Fruit fly (Drosophila melanogaster) whole organism, embryonic: ENCODE data around the gene pim.

ENCODE experiments used
- Adf1 ChIP-seq: fragments of 200-800 bp; sonication (Bioruptor generic); IDR thresholded peaks from 2 replicates; pipeline ENCODE4 v1.3.6; 2022; ENCODE audit warnings: missing biosample characterization, missing genetic modification characterization
- Bteb2 ChIP-seq: fragments of 200-800 bp; sonication (Bioruptor generic); optimal IDR thresholded peaks from 2 replicates; lab custom pipeline; 2016; ENCODE audit warnings: missing biosample characterization, missing genetic modification characterization
- CG10462 ChIP-seq: fragments of 200-800 bp; sonication (Bioruptor generic); optimal IDR thresholded peaks from 2 replicates; lab custom pipeline; 2016; ENCODE audit warnings: missing biosample characterization, missing genetic modification characterization
- CG11456 ChIP-seq: fragments of 200-800 bp; sonication (Bioruptor generic); IDR thresholded peaks from 3 replicates; pipeline ENCODE4 v1.3.6; 2022; ENCODE audit warnings: missing biosample characterization, missing genetic modification characterization
- CG11695 ChIP-seq: fragments of 200-800 bp; sonication (Bioruptor generic); IDR thresholded peaks from 3 replicates; pipeline ENCODE4 v1.3.6; 2022; ENCODE audit warnings: missing biosample characterization, missing genetic modification characterization
- CG12104 ChIP-seq: fragments of 200-800 bp; sonication (Bioruptor generic); optimal IDR thresholded peaks from 3 replicates; lab custom pipeline; 2016; ENCODE audit warnings: missing biosample characterization, missing genetic modification characterization
- CG12219 ChIP-seq: fragments of 200-800 bp; sonication (Bioruptor generic); optimal IDR thresholded peaks from 3 replicates; lab custom pipeline; 2018; ENCODE audit warnings: missing biosample characterization, mild to moderate bottlenecking, missing genetic modification characterization
- CG12391 ChIP-seq: fragments of 200-800 bp; sonication (Bioruptor generic); optimal IDR thresholded peaks from 3 replicates; lab custom pipeline; 2018; ENCODE audit warnings: missing biosample characterization, mild to moderate bottlenecking, missing genetic modification characterization, moderate library complexity
- CG12769 ChIP-seq: fragments of 200-800 bp; sonication (Bioruptor generic); optimal IDR thresholded peaks from 2 replicates; lab custom pipeline; 2019; ENCODE audit warnings: missing biosample characterization, mild to moderate bottlenecking, missing genetic modification characterization, moderate library complexity
- CG15601 ChIP-seq: fragments of 200-800 bp; sonication (Bioruptor generic); optimal IDR thresholded peaks from 3 replicates; lab custom pipeline; 2019; ENCODE audit warnings: missing biosample characterization, mild to moderate bottlenecking, missing genetic modification characterization, moderate library complexity
- CG17186 ChIP-seq: fragments of 200-800 bp; sonication (Bioruptor generic); optimal IDR thresholded peaks from 3 replicates; lab custom pipeline; 2017; ENCODE audit warnings: missing biosample characterization, missing genetic modification reagents, missing genetic modification characterization
- CG1792 ChIP-seq: fragments of 200-800 bp; sonication (Bioruptor generic); optimal IDR thresholded peaks from 2 replicates; lab custom pipeline; 2016; ENCODE audit warnings: missing biosample characterization, missing genetic modification characterization
- CG30403 ChIP-seq: fragments of 200-800 bp; sonication (Bioruptor generic); optimal IDR thresholded peaks from 3 replicates; lab custom pipeline; 2016; ENCODE audit warnings: missing biosample characterization, missing genetic modification characterization
- CG31388 ChIP-seq: fragments of 200-800 bp; sonication (Bioruptor generic); optimal IDR thresholded peaks from 2 replicates; lab custom pipeline; 2016; ENCODE audit warnings: missing biosample characterization, missing genetic modification characterization
- CG34224 ChIP-seq: fragments of 200-800 bp; sonication (Bioruptor generic); IDR thresholded peaks from 3 replicates; pipeline ENCODE4 v1.3.6; 2022; ENCODE audit warnings: missing biosample characterization, missing genetic modification characterization; ENCODE audit not compliant: partially characterized antibody
- CG4328 ChIP-seq: fragments of 200-800 bp; sonication (Bioruptor generic); optimal IDR thresholded peaks from 3 replicates; lab custom pipeline; 2017; ENCODE audit warnings: missing biosample characterization, missing genetic modification reagents, missing genetic modification characterization
- CG5245 ChIP-seq: fragments of 200-800 bp; sonication (Bioruptor generic); optimal IDR thresholded peaks from 3 replicates; lab custom pipeline; 2016; ENCODE audit warnings: missing biosample characterization, missing genetic modification characterization
- CG6813 ChIP-seq: fragments of 200-800 bp; sonication (Bioruptor generic); optimal IDR thresholded peaks from 2 replicates; lab custom pipeline; 2017; ENCODE audit warnings: missing biosample characterization, missing genetic modification characterization, mild to moderate bottlenecking, moderate library complexity, missing genetic modification reagents
- CG8290 ChIP-seq, 3 experiments: fragments of 200-800 bp; sonication (Bioruptor generic); optimal IDR thresholded peaks; 2 replicates each; lab custom pipeline; 2016 to 2019; ENCODE audit warnings: missing biosample characterization in 3 of 3, missing genetic modification characterization in 3 of 3, mild to moderate bottlenecking in 2 of 3, moderate library complexity in 1 of 3
- CG8478 ChIP-seq: fragments of >200 bp; optimal IDR thresholded peaks from 2 replicates; lab custom pipeline; 2018
- CG8944 ChIP-seq: fragments of 200-800 bp; sonication (Bioruptor generic); optimal IDR thresholded peaks from 3 replicates; lab custom pipeline; 2016; ENCODE audit warnings: missing biosample characterization, missing genetic modification characterization
- CoRest ChIP-seq: fragments of 200-800 bp; sonication (Bioruptor generic); optimal IDR thresholded peaks from 3 replicates; lab custom pipeline; 2018; ENCODE audit warnings: missing biosample characterization, mild to moderate bottlenecking, missing genetic modification characterization, moderate library complexity
- HHEX ChIP-seq: fragments of 200-800 bp; sonication (Bioruptor generic); optimal IDR thresholded peaks from 3 replicates; lab custom pipeline; 2017; ENCODE audit warnings: missing biosample characterization, mild to moderate bottlenecking, missing genetic modification characterization, missing genetic modification reagents
- HLH3B ChIP-seq: fragments of 200-800 bp; sonication (Bioruptor generic); IDR thresholded peaks from 2 replicates; pipeline ENCODE4 v1.3.6; 2022; ENCODE audit warnings: missing biosample characterization, missing genetic modification characterization
- Hr78 ChIP-seq, 2 experiments: fragments of 200-800 bp in 1 of 2; fragments of >200 bp in 1 of 2; sonication (Bioruptor generic) in 1 of 2; optimal IDR thresholded peaks; 2 replicates each; lab custom pipeline; 2017 to 2019; ENCODE audit warnings: missing biosample characterization in 2 of 2, missing genetic modification characterization in 2 of 2, mild to moderate bottlenecking in 1 of 2, moderate library complexity in 1 of 2
- Hsf ChIP-seq: fragments of 200-800 bp; sonication (Bioruptor generic); optimal IDR thresholded peaks from 3 replicates; lab custom pipeline; 2016; ENCODE audit warnings: missing biosample characterization, missing genetic modification characterization
- Lhr ChIP-seq: fragments of 200-800 bp; sonication (Bioruptor generic); optimal IDR thresholded peaks from 3 replicates; lab custom pipeline; 2017; ENCODE audit warnings: mild to moderate bottlenecking, missing biosample characterization, missing genetic modification reagents, missing genetic modification characterization
- Lpt ChIP-seq: fragments of >200 bp; optimal IDR thresholded peaks from 2 replicates; lab custom pipeline; 2018; ENCODE audit warnings: missing biosample characterization, missing genetic modification characterization
- MESR4 ChIP-seq: fragments of 200-800 bp; sonication (Bioruptor generic); optimal IDR thresholded peaks from 2 replicates; lab custom pipeline; 2018; ENCODE audit warnings: missing biosample characterization, mild to moderate bottlenecking, missing genetic modification characterization, moderate library complexity
- Mrtf ChIP-seq: fragments of 200-800 bp; sonication (Bioruptor generic); IDR thresholded peaks from 3 replicates; pipeline ENCODE4 v1.3.6; 2022; ENCODE audit warnings: missing biosample characterization, missing genetic modification characterization
- NFAT ChIP-seq: fragments of 200-800 bp; sonication (Bioruptor generic); IDR thresholded peaks from 2 replicates; pipeline ENCODE4 v1.3.6; 2022; ENCODE audit warnings: missing biosample characterization, missing genetic modification characterization
- PHDP ChIP-seq: fragments of 200-800 bp; sonication (Bioruptor generic); optimal IDR thresholded peaks from 3 replicates; lab custom pipeline; 2018; ENCODE audit warnings: missing biosample characterization, mild to moderate bottlenecking, missing genetic modification characterization, moderate library complexity
- Ravus ChIP-seq: fragments of 200-800 bp; sonication (Bioruptor generic); IDR thresholded peaks from 2 replicates; pipeline ENCODE4 v1.3.6; 2022; ENCODE audit warnings: missing biosample characterization, missing genetic modification characterization
- Rfx ChIP-seq: fragments of 200-800 bp; sonication (Bioruptor generic); IDR thresholded peaks from 2 replicates; pipeline ENCODE4 v1.3.6; 2022; ENCODE audit warnings: missing biosample characterization, missing genetic modification characterization
- Rx ChIP-seq: fragments of 200-800 bp; sonication (Bioruptor generic); IDR thresholded peaks from 2 replicates; pipeline ENCODE4 v1.3.6; 2022; ENCODE audit warnings: missing biosample characterization, missing genetic modification characterization
- Sox102F ChIP-seq: fragments of 200-800 bp; sonication (Bioruptor generic); optimal IDR thresholded peaks from 2 replicates; lab custom pipeline; 2018; ENCODE audit warnings: missing biosample characterization, mild to moderate bottlenecking, missing genetic modification characterization, moderate library complexity
- YL-1 ChIP-seq: fragments of 200-800 bp; sonication (Bioruptor generic); optimal IDR thresholded peaks from 3 replicates; lab custom pipeline; 2017; ENCODE audit warnings: missing biosample characterization, mild to moderate bottlenecking, missing genetic modification characterization
- ab ChIP-seq: fragments of 200-800 bp; sonication (Bioruptor generic); optimal IDR thresholded peaks from 2 replicates; lab custom pipeline; 2016; ENCODE audit warnings: missing biosample characterization, missing genetic modification characterization
- bsh ChIP-seq, 2 experiments: fragments of 200-800 bp; sonication (Bioruptor generic); optimal IDR thresholded peaks; 2 replicates each; lab custom pipeline; 2017 to 2018; ENCODE audit warnings: mild to moderate bottlenecking in 2 of 2, missing biosample characterization in 2 of 2, missing genetic modification characterization in 2 of 2, moderate library complexity in 1 of 2
- dan ChIP-seq: fragments of 200-800 bp; sonication (Bioruptor generic); IDR thresholded peaks from 2 replicates; pipeline ENCODE4 v1.3.6; 2022; ENCODE audit warnings: missing biosample characterization, missing genetic modification characterization
- en ChIP-seq: fragments of 200-800 bp; sonication (Bioruptor generic); optimal IDR thresholded peaks from 2 replicates; lab custom pipeline; 2016; ENCODE audit warnings: missing biosample characterization, missing genetic modification characterization
- ewg ChIP-seq: fragments of 200-800 bp; sonication (Bioruptor generic); optimal IDR thresholded peaks from 3 replicates; lab custom pipeline; 2017; ENCODE audit warnings: mild to moderate bottlenecking, missing biosample characterization, missing genetic modification reagents, missing genetic modification characterization
- gfzf ChIP-seq: fragments of 200-800 bp; sonication (Bioruptor generic); optimal IDR thresholded peaks from 2 replicates; lab custom pipeline; 2016; ENCODE audit warnings: missing biosample characterization, mild to moderate bottlenecking, missing genetic modification characterization, moderate library complexity
- nmo ChIP-seq: fragments of 200-800 bp; sonication (Bioruptor generic); optimal IDR thresholded peaks from 2 replicates; lab custom pipeline; 2018; ENCODE audit warnings: missing biosample characterization, mild to moderate bottlenecking, missing genetic modification characterization, moderate library complexity
- onecut ChIP-seq: fragments of 200-800 bp; sonication (Bioruptor generic); IDR thresholded peaks from 2 replicates; pipeline ENCODE4 v1.3.6; 2022; ENCODE audit warnings: missing biosample characterization, missing genetic modification characterization
- pum ChIP-seq: fragments of 200-800 bp; sonication (Bioruptor generic); optimal IDR thresholded peaks from 2 replicates; lab custom pipeline; 2016; ENCODE audit warnings: missing biosample characterization, missing genetic modification characterization
- ranshi ChIP-seq: fragments of 200-800 bp; sonication (Bioruptor generic); IDR thresholded peaks from 2 replicates; pipeline ENCODE4 v1.3.6; 2022; ENCODE audit warnings: missing biosample characterization, missing genetic modification characterization
- stwl ChIP-seq: fragments of 200-800 bp; sonication (Bioruptor generic); optimal IDR thresholded peaks from 3 replicates; lab custom pipeline; 2018; ENCODE audit warnings: missing biosample characterization, mild to moderate bottlenecking, missing genetic modification characterization, moderate library complexity
- zfh1 ChIP-seq: fragments of 200-800 bp; sonication (Bioruptor generic); IDR thresholded peaks from 3 replicates; pipeline ENCODE4 v1.3.6; 2022; ENCODE audit warnings: missing biosample characterization, missing genetic modification characterization

The pim gene

DNA sequence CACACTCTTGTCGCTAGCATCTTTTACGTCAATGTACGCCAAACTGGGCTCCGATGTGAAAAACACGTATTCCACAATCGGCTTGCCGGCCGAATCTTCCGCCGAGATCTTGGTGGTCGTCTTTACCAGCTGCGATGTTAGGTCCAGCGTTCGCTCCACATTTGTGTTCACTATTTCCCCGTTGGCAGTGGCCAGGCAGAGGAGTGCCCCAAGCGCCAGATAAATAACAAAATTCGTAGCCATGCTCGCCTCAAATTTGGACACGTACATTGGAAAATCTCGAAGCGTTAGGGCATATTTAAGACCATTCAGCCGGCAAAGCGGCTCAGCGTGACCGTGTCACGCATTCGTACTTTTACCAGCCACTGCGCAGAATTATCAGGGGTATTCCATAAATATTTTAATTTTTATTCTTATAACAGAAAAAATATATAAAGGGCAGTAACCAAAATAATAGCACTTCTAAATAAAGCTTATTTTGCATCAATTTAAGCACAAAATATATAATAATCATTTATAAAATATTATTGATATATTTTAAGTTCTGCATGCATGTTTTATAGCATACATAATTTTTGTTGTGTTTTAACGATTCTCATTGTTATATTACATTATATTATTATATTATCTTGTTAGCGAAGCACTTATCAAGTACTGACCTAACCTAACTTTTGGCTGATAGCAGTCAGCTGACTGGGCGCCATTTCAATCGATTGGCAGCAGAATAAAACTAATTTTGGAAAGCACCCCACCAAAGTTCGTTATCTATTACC lies 12.9 kb downstream of the pim start, which contains the start of the genes CG33303 and dpr19 (continued):
- TF ChIP-seq CG1792 (GFP tag; lab: Kevin White, UChicago) (no peak), ewg (peak; percentile 31), CG31388 (no peak), Hsf (GFP tag; lab: Kevin White, UChicago) (no peak), CG17186 (GFP tag; lab: Kevin White, UChicago) (no peak), Hr78 (GFP tag; optimal IDR thresholded peaks at IDR 0.05; lab: Kevin White, UChicago) (no peak), CG8290 (GFP tag; optimal IDR thresholded peaks at IDR 0.05; lab: Kevin White, UChicago) (peak; percentile 73), CG8290 (tag; optimal IDR thresholded peaks at IDR 0.05; lab: Kevin White, UChicago) (no peak), CG12769 (tag; lab: Kevin White, UChicago) (no peak), zfh1 (GFP tag; lab: Robert Waterston, UW) (0 out of 3 replicates have a peak, but pooled peaks have one; percentile 31), CG5245 (no peak), CG15601 (tag; lab: Kevin White, UChicago) (peak; percentile 86), Ravus (GFP tag; lab: Robert Waterston, UW) (no peak), CG34224 (no peak), dan (no peak), ranshi (GFP tag; lab: Robert Waterston, UW) (0 out of 2 replicates have a peak, but pooled peaks have one; percentile 33), nmo (GFP tag; lab: Kevin White, UChicago) (peak; percentile 88), CG12104 (GFP tag; lab: Kevin White, UChicago) (peak; percentile 49), ab (GFP tag; lab: Kevin White, UChicago) (no peak), CG4328 (GFP tag; lab: Kevin White, UChicago) (peak; percentile 74), CG12391 (tag; lab: Kevin White, UChicago) (peak; percentile 92), CG12219 (no peak), CG10462 (GFP tag; lab: Kevin White, UChicago) (peak; percentile 20), gfzf (GFP tag; lab: Kevin White, UChicago) (peak; percentile 78), YL-1 (GFP tag; lab: Kevin White, UChicago) (peak; percentile 85), HLH3B (GFP tag; lab: Robert Waterston, UW) (peak; percentile 38; the same call in 1 of the 2 replicates), HHEX (GFP tag; lab: Kevin White, UChicago) (peak; percentile 71), onecut (GFP tag; lab: Robert Waterston, UW) (peak; percentile 89), Lhr (peak; percentile 55), CG11456 (GFP tag; lab: Robert Waterston, UW) (0 out of 3 replicates have a peak, but pooled peaks have one; percentile 13), stwl (peak; percentile 45), CG8478 (lab: Kevin White, UChicago) (no peak), CoRest (peak; percentile 83), pum (GFP tag; lab: Kevin White, UChicago) (no peak), PHDP (peak; percentile 90), NFAT (GFP tag; lab: Robert Waterston, UW) (no peak), en (GFP tag; lab: Kevin White, UChicago) (no peak), Sox102F (GFP tag; lab: Kevin White, UChicago) (no peak), MESR4 (peak; percentile 89), Rfx (peak; percentile 72), Mrtf (no peak), Rx (GFP tag; lab: Robert Waterston, UW) (no peak), CG30403 (GFP tag; lab: Kevin White, UChicago) (peak; percentile 64), Adf1 (no peak), CG11695 (peak; percentile 76), bsh (GFP tag; optimal IDR thresholded peaks at IDR 0.05; lab: Kevin White, UChicago) (peak in 1 of 2 experiments; percentile 83), CG8944 (GFP tag; lab: Kevin White, UChicago) (no peak), Bteb2 (GFP tag; lab: Kevin White, UChicago) (no peak), Lpt (GFP tag; lab: Kevin White, UChicago) (no peak), CG6813 (GFP tag; lab: Kevin White, UChicago) (peak; percentile 65)
